Worm (Caenorhabditis elegans): ENCODE measurements around the gene del-9.

ce11 chrX:3600390-3600789, 16.7 kb downstream of the del-9 start, which contains the start of gene cgr-1:
- TF ChIP-seq snpc-4 (GFP tag; optimal IDR thresholded peaks at IDR 0.05) = no peak
- TF ChIP-seq snpc-4 (tag; optimal IDR thresholded peaks at IDR 0.05) = no peak
- TF ChIP-seq Y67H2A.10 (GFP tag; conservative IDR thresholded peaks at IDR 0.05) = no peak
- TF ChIP-seq dpl-1 (GFP tag; optimal IDR thresholded peaks at IDR 0.05) = no peak
- TF ChIP-seq unc-62 (GFP tag; optimal IDR thresholded peaks at IDR 0.05) = no peak

All from whole organism, young adult.